Worm (Caenorhabditis elegans) whole organism, late embryonic: ENCODE data around the gene nmad-1.

Source experiments
- F13H6.1 ChIP-seq: sonication (generic microtip); optimal IDR thresholded peaks from 2 replicates; lab custom pipeline; 2016; ENCODE audit warnings: missing genetic modification characterization, missing compliant biosample characterization
- lim-6 ChIP-seq: sonication (generic microtip); optimal IDR thresholded peaks from 2 replicates; lab custom pipeline; 2016; ENCODE audit warnings: missing genetic modification characterization, missing compliant biosample characterization
- pha-4 ChIP-seq: fragments of 150-350 bp; optimal IDR thresholded peaks from 2 replicates; lab custom pipeline; 2018; ENCODE audit warnings: missing biosample characterization, missing genetic modification reagents, missing genetic modification characterization
- pqm-1 ChIP-seq: sonication (generic microtip); optimal IDR thresholded peaks from 2 replicates; lab custom pipeline; 2016; ENCODE audit warnings: missing genetic modification characterization, missing compliant biosample characterization
- pros-1 ChIP-seq: fragments of 150-350 bp; optimal IDR thresholded peaks from 2 replicates; lab custom pipeline; 2014; ENCODE audit warnings: missing biosample characterization, missing genetic modification reagents, missing genetic modification characterization
- ref-2 ChIP-seq: sonication (generic microtip); optimal IDR thresholded peaks from 2 replicates; lab custom pipeline; 2016; ENCODE audit warnings: missing genetic modification characterization, missing compliant biosample characterization
- sox-4 ChIP-seq: sonication (generic microtip); optimal IDR thresholded peaks from 2 replicates; lab custom pipeline; 2017; ENCODE audit warnings: mild to moderate bottlenecking, missing genetic modification characterization, inconsistent platforms, missing compliant biosample characterization
- syd-9 ChIP-seq: sonication (generic microtip); optimal IDR thresholded peaks from 2 replicates; lab custom pipeline; 2016; ENCODE audit warnings: mild to moderate bottlenecking, missing genetic modification characterization, moderate library complexity, missing compliant biosample characterization
- unc-3 ChIP-seq, 2 experiments: fragments of 200-800 bp in 1 of 2; sonication (Bioruptor generic) in 1 of 2; sonication (generic microtip) in 1 of 2; conservative IDR thresholded peaks in 1 of 2; optimal IDR thresholded peaks in 1 of 2; 2 replicates each; pipeline versions ENCODE4 v1.3.6 to Lab custom; 2016 to 2022; ENCODE audit warnings: missing compliant biosample characterization in 2 of 2, missing genetic modification characterization in 2 of 2, missing genetic modification reagents in 1 of 2
- unc-55 ChIP-seq: sonication (generic microtip); optimal IDR thresholded peaks from 2 replicates; lab custom pipeline; 2017; ENCODE audit warnings: missing biosample characterization, missing genetic modification reagents, missing genetic modification characterization
- unc-86 ChIP-seq: sonication (generic microtip); optimal IDR thresholded peaks from 2 replicates; lab custom pipeline; 2016; ENCODE audit warnings: missing genetic modification characterization, missing compliant biosample characterization

DNA sequence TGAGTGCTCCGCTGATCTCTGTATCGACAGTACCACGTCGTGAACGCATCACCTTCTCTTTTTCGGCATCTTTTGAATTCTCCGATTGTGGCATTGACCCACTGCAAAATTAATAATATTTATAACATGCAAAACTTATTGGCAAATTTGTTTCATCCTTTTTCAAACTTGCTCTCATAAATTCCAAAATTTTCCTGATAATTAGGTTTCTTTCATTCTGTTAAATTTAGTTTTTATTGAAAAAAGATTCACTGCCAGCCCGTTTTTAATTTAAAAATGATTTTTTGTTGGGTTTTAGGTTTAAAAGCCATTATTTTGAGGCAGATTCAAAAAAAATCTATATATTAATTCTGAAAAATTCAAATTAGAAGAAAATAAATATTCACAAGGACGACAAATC lies 45.2 kb upstream of the nmad-1 start, which contains the start of gene wdr-37:
- no peak for TF ChIP-seq sox-4
- no peak for TF ChIP-seq F13H6.1 (tag; lab: Kevin White, UChicago)
- no peak for TF ChIP-seq unc-3 (GFP tag; conservative IDR thresholded peaks at IDR 0.05; lab: Robert Waterston, UW)
- no peak for TF ChIP-seq unc-3 (tag; optimal IDR thresholded peaks at IDR 0.05; lab: Kevin White, UChicago)
- no peak for TF ChIP-seq pqm-1 (tag; lab: Kevin White, UChicago)
- no peak for TF ChIP-seq unc-86 (tag; lab: Kevin White, UChicago)
- no peak for TF ChIP-seq lim-6 (tag; lab: Kevin White, UChicago)
- no peak for TF ChIP-seq pros-1 (tag; lab: Kevin White, UChicago)
- TF ChIP-seq unc-55: no peak
- TF ChIP-seq syd-9 (tag; lab: Kevin White, UChicago): no peak
- TF ChIP-seq ref-2 (tag; lab: Kevin White, UChicago): no peak
- no peak for TF ChIP-seq pha-4 (tag; lab: Kevin White, UChicago)
